Worm (Caenorhabditis elegans) whole organism, late embryonic: ENCODE measurements around the gene srw-29.

ENCODE experiments used
- F13H6.1 ChIP-seq: sonication (generic microtip); optimal IDR thresholded peaks from 2 replicates; lab custom pipeline; 2016; ENCODE audit warnings: missing genetic modification characterization, missing compliant biosample characterization
- ama-1 ChIP-seq: fragments of 150-350 bp; optimal IDR thresholded peaks from 2 replicates; lab custom pipeline; 2014
- ceh-2 ChIP-seq: sonication (generic microtip); optimal IDR thresholded peaks from 2 replicates; lab custom pipeline; 2016; ENCODE audit warnings: missing genotype, missing genetic modification characterization, missing compliant biosample characterization
- ceh-34 ChIP-seq: sonication (generic microtip); optimal IDR thresholded peaks from 2 replicates; lab custom pipeline; 2016; ENCODE audit warnings: mild to moderate bottlenecking, missing genetic modification characterization, missing compliant biosample characterization
- ceh-9 ChIP-seq: sonication (generic microtip); optimal IDR thresholded peaks from 2 replicates; lab custom pipeline; 2016; ENCODE audit warnings: mild to moderate bottlenecking, missing genetic modification characterization, inconsistent platforms, missing compliant biosample characterization
- elt-2 ChIP-seq: sonication (generic microtip); optimal IDR thresholded peaks from 2 replicates; lab custom pipeline; 2016; ENCODE audit warnings: missing genetic modification reagents, missing genetic modification characterization, missing compliant biosample characterization
- sox-4 ChIP-seq: sonication (generic microtip); optimal IDR thresholded peaks from 2 replicates; lab custom pipeline; 2017; ENCODE audit warnings: mild to moderate bottlenecking, missing genetic modification characterization, inconsistent platforms, missing compliant biosample characterization
- tbx-2 ChIP-seq: sonication (generic microtip); optimal IDR thresholded peaks from 2 replicates; lab custom pipeline; 2016; ENCODE audit warnings: missing genetic modification characterization, missing compliant biosample characterization
- unc-55 ChIP-seq: sonication (generic microtip); optimal IDR thresholded peaks from 2 replicates; lab custom pipeline; 2017; ENCODE audit warnings: missing biosample characterization, missing genetic modification reagents, missing genetic modification characterization

DNA sequence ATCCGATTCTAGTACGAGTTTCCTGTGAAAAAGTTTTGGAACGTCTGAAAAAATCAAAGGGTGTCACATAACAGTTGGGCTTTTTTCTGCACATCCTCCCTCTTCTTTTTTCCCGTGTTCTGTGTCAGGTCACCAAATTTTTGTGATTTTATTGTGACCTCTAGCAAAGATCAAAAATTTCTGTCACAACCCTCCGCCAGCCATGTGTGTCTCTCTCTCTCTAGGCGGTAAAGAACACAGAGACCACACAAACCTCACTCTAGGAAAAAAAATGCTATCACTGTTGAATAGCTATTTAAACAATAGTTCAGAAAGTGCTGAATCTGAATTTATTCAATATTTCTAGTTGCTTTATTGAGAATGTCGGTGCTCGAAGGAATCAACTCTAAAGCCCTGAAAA, 33.7 kb downstream of the srw-29 start, which contains the start of gene gst-44:
- TF ChIP-seq elt-2 (no peak), ama-1 (no peak), ceh-2 (no peak), ceh-9 (tag; lab: Kevin White, UChicago) (no peak), ceh-34 (no peak), sox-4 (no peak), F13H6.1 (tag; lab: Kevin White, UChicago) (no peak), unc-55 (GFP tag; lab: Kevin White, UChicago) (no peak), tbx-2 (tag; lab: Kevin White, UChicago) (no peak)
